Fruit fly (Drosophila melanogaster) whole organism, pupa: ENCODE results near the gene CG44428.

Source experiments
- CG10348 ChIP-seq: fragments of 200-800 bp; sonication (Bioruptor generic); IDR thresholded peaks from 2 replicates; pipeline ENCODE4 v1.3.6; 2022; ENCODE audit warnings: missing biosample characterization, missing genetic modification characterization
- CG12605 ChIP-seq: fragments of 200-800 bp; sonication (Bioruptor generic); IDR thresholded peaks from 2 replicates; pipeline ENCODE4 v1.3.6; 2022; ENCODE audit warnings: missing biosample characterization, missing genetic modification characterization
- CG13204 ChIP-seq: fragments of 200-800 bp; sonication (Bioruptor generic); optimal IDR thresholded peaks from 2 replicates; lab custom pipeline; 2018; ENCODE audit warnings: missing biosample characterization, mild to moderate bottlenecking, missing genetic modification characterization, moderate library complexity
- CG14655 ChIP-seq: fragments of 200-800 bp; sonication (Bioruptor generic); optimal IDR thresholded peaks from 3 replicates; lab custom pipeline; 2017; ENCODE audit warnings: mild to moderate bottlenecking, missing biosample characterization, missing genetic modification reagents, missing genetic modification characterization
- CG15710 ChIP-seq: fragments of 200-800 bp; sonication (Bioruptor generic); optimal IDR thresholded peaks from 2 replicates; lab custom pipeline; 2018; ENCODE audit warnings: missing biosample characterization, mild to moderate bottlenecking, missing genetic modification characterization, moderate library complexity
- CG17806 ChIP-seq: fragments of 200-800 bp; sonication (Bioruptor generic); optimal IDR thresholded peaks from 2 replicates; lab custom pipeline; 2018; ENCODE audit warnings: missing biosample characterization, mild to moderate bottlenecking, missing genetic modification characterization, moderate library complexity
- CG32121 ChIP-seq: fragments of 200-800 bp; sonication (Bioruptor generic); IDR thresholded peaks from 2 replicates; pipeline ENCODE4 v1.3.6; 2022; ENCODE audit warnings: missing biosample characterization, missing genetic modification characterization
- CG34367 ChIP-seq: fragments of 200-800 bp; sonication (Bioruptor generic); optimal IDR thresholded peaks from 2 replicates; lab custom pipeline; 2018; ENCODE audit warnings: missing biosample characterization, mild to moderate bottlenecking, missing genetic modification characterization
- CG4496 ChIP-seq: fragments of 200-800 bp; sonication (Bioruptor generic); IDR thresholded peaks from 3 replicates; pipeline ENCODE4 v1.3.6; 2022; ENCODE audit warnings: missing biosample characterization, missing genetic modification characterization
- CG8159 ChIP-seq: fragments of 200-800 bp; sonication (Bioruptor generic); optimal IDR thresholded peaks from 3 replicates; lab custom pipeline; 2018; ENCODE audit warnings: missing biosample characterization, mild to moderate bottlenecking, missing genetic modification characterization, moderate library complexity
- CG8301 ChIP-seq: fragments of 200-800 bp; sonication (Bioruptor generic); optimal IDR thresholded peaks from 2 replicates; lab custom pipeline; 2018; ENCODE audit warnings: missing biosample characterization, mild to moderate bottlenecking, missing genetic modification characterization
- CG9948 ChIP-seq: fragments of 200-800 bp; sonication (Bioruptor generic); optimal IDR thresholded peaks from 2 replicates; lab custom pipeline; 2018; ENCODE audit warnings: missing biosample characterization, mild to moderate bottlenecking, missing genetic modification characterization, moderate library complexity
- D1 ChIP-seq: fragments of 200-800 bp; sonication (Bioruptor generic); optimal IDR thresholded peaks from 2 replicates; lab custom pipeline; 2018; ENCODE audit warnings: missing biosample characterization, mild to moderate bottlenecking, missing genetic modification characterization, moderate library complexity
- EcR ChIP-seq: fragments of 200-800 bp; sonication (Bioruptor generic); optimal IDR thresholded peaks from 3 replicates; lab custom pipeline; 2019; ENCODE audit warnings: missing biosample characterization, missing genetic modification characterization, mild to moderate bottlenecking, moderate library complexity, missing genetic modification reagents
- Ets98B ChIP-seq: fragments of 200-800 bp; sonication (Bioruptor generic); IDR thresholded peaks from 2 replicates; pipeline ENCODE4 v1.3.6; 2022; ENCODE audit warnings: missing biosample characterization, missing genetic modification characterization
- Pif1A ChIP-seq: fragments of 200-800 bp; sonication (Bioruptor generic); optimal IDR thresholded peaks from 3 replicates; lab custom pipeline; 2016; ENCODE audit warnings: missing biosample characterization, missing genetic modification characterization
- Pif1B ChIP-seq: fragments of 200-800 bp; sonication (Bioruptor generic); optimal IDR thresholded peaks from 3 replicates; lab custom pipeline; 2016; ENCODE audit warnings: missing biosample characterization, missing genetic modification characterization
- Snoo ChIP-seq: fragments of 200-800 bp; sonication (Bioruptor generic); optimal IDR thresholded peaks from 3 replicates; lab custom pipeline; 2017; ENCODE audit warnings: missing biosample characterization, mild to moderate bottlenecking, missing genetic modification characterization, inconsistent platforms
- fd96Ca ChIP-seq: fragments of 200-800 bp; sonication (Bioruptor generic); IDR thresholded peaks from 3 replicates; pipeline ENCODE4 v1.3.6; 2022; ENCODE audit warnings: missing biosample characterization, missing genetic modification characterization
- gl ChIP-seq: fragments of 200-800 bp; sonication (Bioruptor generic); optimal IDR thresholded peaks from 2 replicates; lab custom pipeline; 2018; ENCODE audit warnings: missing biosample characterization, mild to moderate bottlenecking, missing genetic modification characterization
- rn ChIP-seq: fragments of 200-800 bp; sonication (Bioruptor generic); IDR thresholded peaks from 2 replicates; pipeline ENCODE4 v1.3.6; 2022; ENCODE audit warnings: missing biosample characterization, missing genetic modification characterization

Gene CG44428

dm6 chrX:13543343-13543742, 13.3 kb upstream of the CG44428 start, which contains the start of gene Cpr12A:
Cpr12A (plus strand) TSS chrX:13543643.
- TF ChIP-seq CG14655 (GFP tag; lab: Kevin White, UChicago): no peak
- peak; percentile 24 for TF ChIP-seq CG8159
- TF ChIP-seq CG9948 (tag; lab: Kevin White, UChicago): peak; percentile 30
- TF ChIP-seq CG34367 (tag; lab: Kevin White, UChicago): peak; percentile 13
- TF ChIP-seq CG15710 (tag; lab: Kevin White, UChicago): peak; percentile 39
- peak; percentile 10 for TF ChIP-seq CG17806
- TF ChIP-seq CG13204: no peak

dm6 chrX:13542084-13542483, 12.0 kb upstream of the CG44428 start:
- TF ChIP-seq rn (GFP tag; lab: Robert Waterston, UW) (no peak), CG12605 (GFP tag; lab: Robert Waterston, UW) (no peak), CG8159 (no peak), CG10348 (GFP tag; lab: Robert Waterston, UW) (no peak)

dm6 chrX:13540920-13541605, 11.0 kb upstream of the CG44428 start:
- TF ChIP-seq Snoo (peak; percentile 40), CG8159 (peak; percentile 57), D1 (tag; lab: Kevin White, UChicago) (no peak), CG17806 (peak; percentile 29), CG14655 (GFP tag; lab: Kevin White, UChicago) (peak; percentile 28), CG8301 (tag; lab: Kevin White, UChicago) (peak; percentile 3), fd96Ca (GFP tag; lab: Robert Waterston, UW) (no peak; the same call in 2 of the 3 replicates), CG9948 (tag; lab: Kevin White, UChicago) (peak; percentile 40), CG4496 (GFP tag; lab: Robert Waterston, UW) (peak; percentile 47; the same call in 1 of the 3 replicates), CG13204 (no peak), rn (GFP tag; lab: Robert Waterston, UW) (no peak), Ets98B (no peak), CG34367 (tag; lab: Kevin White, UChicago) (peak; percentile 19), CG15710 (tag; lab: Kevin White, UChicago) (peak; percentile 37), Pif1B (GFP tag; lab: Kevin White, UChicago) (peak; percentile 39), gl (tag; lab: Kevin White, UChicago) (no peak), CG12605 (GFP tag; lab: Robert Waterston, UW) (no peak), EcR (GFP tag; lab: Kevin White, UChicago) (no peak), CG10348 (GFP tag; lab: Robert Waterston, UW) (no peak), Pif1A (peak; percentile 48), CG32121 (GFP tag; lab: Robert Waterston, UW) (no peak)

- TF ChIP-seq CG32121 (GFP tag; lab: Robert Waterston, UW) (no peak), CG34367 (tag; lab: Kevin White, UChicago) (peak; percentile 9), Pif1A (no peak), Snoo (no peak), CG4496 (GFP tag; lab: Robert Waterston, UW) (no peak), CG12605 (GFP tag; lab: Robert Waterston, UW) (no peak), Pif1B (GFP tag; lab: Kevin White, UChicago) (no peak), CG13204 (no peak), rn (GFP tag; lab: Robert Waterston, UW) (no peak), gl (tag; lab: Kevin White, UChicago) (no peak), CG17806 (peak; percentile 26), Ets98B (no peak), CG8159 (peak; percentile 1), CG15710 (tag; lab: Kevin White, UChicago) (no peak), CG14655 (GFP tag; lab: Kevin White, UChicago) (peak; percentile 25), CG9948 (tag; lab: Kevin White, UChicago) (peak; percentile 24), CG8301 (tag; lab: Kevin White, UChicago) (no peak), EcR (GFP tag; lab: Kevin White, UChicago) (no peak), D1 (tag; lab: Kevin White, UChicago) (no peak), CG10348 (GFP tag; lab: Robert Waterston, UW) (no peak), fd96Ca (GFP tag; lab: Robert Waterston, UW) (no peak)
Measured at dm6 chrX:13539448-13539847, 9.4 kb upstream of the CG44428 start.

- peak; percentile 20 for TF ChIP-seq CG17806
- peak; percentile 15 for TF ChIP-seq CG9948 (tag; lab: Kevin White, UChicago)
- TF ChIP-seq CG32121 (GFP tag; lab: Robert Waterston, UW): no peak
- peak; percentile 41 for TF ChIP-seq CG8159
- TF ChIP-seq CG15710 (tag; lab: Kevin White, UChicago): peak; percentile 39
- peak; percentile 5 for TF ChIP-seq CG34367 (tag; lab: Kevin White, UChicago)
- peak; percentile 11 for TF ChIP-seq CG14655 (GFP tag; lab: Kevin White, UChicago)
- TF ChIP-seq Pif1A: no peak
Measured at dm6 chrX:13536776-13537175, 6.7 kb upstream of the CG44428 start.

- no peak for TF ChIP-seq rn (GFP tag; lab: Robert Waterston, UW)
- no peak for TF ChIP-seq gl (tag; lab: Kevin White, UChicago)
- TF ChIP-seq CG13204: no peak
- no peak for TF ChIP-seq CG8159
- TF ChIP-seq CG15710 (tag; lab: Kevin White, UChicago): no peak
- no peak for TF ChIP-seq Pif1B (GFP tag; lab: Kevin White, UChicago)
Measured at dm6 chrX:13534100-13534499, 4.1 kb upstream of the CG44428 start, which contains the start of gene CG15756. CG15756 (plus strand) TSS chrX:13534400.
